Fruit fly (Drosophila melanogaster): ENCODE data around the gene Prosbeta3.

The Prosbeta3 gene

dm6 chr3R:8962860-8963755, 42.9 kb downstream of the Prosbeta3 start, which contains the start of gene ich:
TSS of gene ich (minus strand) at chr3R:8963037.
- TF ChIP-seq usp (GFP tag; optimal IDR thresholded peaks at IDR 0.05) (no peak), EcR (GFP tag; optimal IDR thresholded peaks at IDR 0.05) (no peak), psq (optimal IDR thresholded peaks at IDR 0.05) (no peak), Dll (optimal IDR thresholded peaks at IDR 0.05) (no peak), CG8478 (optimal IDR thresholded peaks at IDR 0.05) (no peak), pan (optimal IDR thresholded peaks at IDR 0.05) (no peak)

dm6 chr3R:8960329-8960728, 45.7 kb downstream of the Prosbeta3 start:
- TF ChIP-seq CG8478 (optimal IDR thresholded peaks at IDR 0.05): no peak
- TF ChIP-seq EcR (GFP tag; optimal IDR thresholded peaks at IDR 0.05): no peak
- no peak for TF ChIP-seq pan (optimal IDR thresholded peaks at IDR 0.05)
- TF ChIP-seq psq (optimal IDR thresholded peaks at IDR 0.05): no peak
- TF ChIP-seq Dll (optimal IDR thresholded peaks at IDR 0.05): no peak
- no peak for TF ChIP-seq usp (GFP tag; optimal IDR thresholded peaks at IDR 0.05)

dm6 chr3R:8959153-8959552, 46.9 kb downstream of the Prosbeta3 start:
- TF ChIP-seq pan (optimal IDR thresholded peaks at IDR 0.05): no peak
- TF ChIP-seq CG8478 (optimal IDR thresholded peaks at IDR 0.05): no peak
- TF ChIP-seq usp (GFP tag; optimal IDR thresholded peaks at IDR 0.05): no peak
- TF ChIP-seq Dll (optimal IDR thresholded peaks at IDR 0.05): no peak
- TF ChIP-seq EcR (GFP tag; optimal IDR thresholded peaks at IDR 0.05): no peak
- no peak for TF ChIP-seq psq (optimal IDR thresholded peaks at IDR 0.05)

- TF ChIP-seq pan (optimal IDR thresholded peaks at IDR 0.05) (no peak), usp (GFP tag; optimal IDR thresholded peaks at IDR 0.05) (no peak), Dll (optimal IDR thresholded peaks at IDR 0.05) (no peak), EcR (GFP tag; optimal IDR thresholded peaks at IDR 0.05) (no peak), CG8478 (optimal IDR thresholded peaks at IDR 0.05) (no peak), psq (optimal IDR thresholded peaks at IDR 0.05) (no peak)
These were observed 47.7 kb downstream of the Prosbeta3 start for dm6 chr3R:8958300-8958699.

dm6 chr3R:8957739-8958138, 48.3 kb downstream of the Prosbeta3 start:
- TF ChIP-seq usp (GFP tag; optimal IDR thresholded peaks at IDR 0.05) (no peak), pan (optimal IDR thresholded peaks at IDR 0.05) (no peak), Dll (optimal IDR thresholded peaks at IDR 0.05) (no peak), CG8478 (optimal IDR thresholded peaks at IDR 0.05) (no peak), psq (optimal IDR thresholded peaks at IDR 0.05) (no peak), EcR (GFP tag; optimal IDR thresholded peaks at IDR 0.05) (no peak)

dm6 chr3R:8956333-8956732, 49.7 kb downstream of the Prosbeta3 start:
- TF ChIP-seq Dll (optimal IDR thresholded peaks at IDR 0.05) (no peak), usp (GFP tag; optimal IDR thresholded peaks at IDR 0.05) (no peak), psq (optimal IDR thresholded peaks at IDR 0.05) (no peak), pan (optimal IDR thresholded peaks at IDR 0.05) (no peak), EcR (GFP tag; optimal IDR thresholded peaks at IDR 0.05) (no peak), CG8478 (optimal IDR thresholded peaks at IDR 0.05) (no peak)

dm6 chr3R:8955359-8955820, 50.6 kb downstream of the Prosbeta3 start:
- TF ChIP-seq CG8478 (optimal IDR thresholded peaks at IDR 0.05) (no peak), Dll (optimal IDR thresholded peaks at IDR 0.05) (peak; percentile 1)

Measured in whole organism.